Worm (Caenorhabditis elegans) whole organism, young adult: ENCODE results near the gene F55C9.6.

ENCODE experiments used
- C17E4.6 ChIP-seq: fragments of 200-800 bp; sonication (Bioruptor generic); IDR thresholded peaks from 2 replicates; pipeline ENCODE4 v1.3.6; 2022; ENCODE audit warnings: missing genetic modification reagents, missing genetic modification characterization, missing compliant biosample characterization
- D2030.7 ChIP-seq: fragments of 200-800 bp; sonication (Bioruptor generic); IDR thresholded peaks from 2 replicates; pipeline ENCODE4 v1.3.6; 2022; ENCODE audit warnings: missing genetic modification reagents, missing genetic modification characterization, missing compliant biosample characterization
- F33H1.4 ChIP-seq: fragments of 200-800 bp; sonication (Bioruptor generic); IDR thresholded peaks from 2 replicates; pipeline ENCODE4 v1.3.6; 2022; ENCODE audit warnings: missing genetic modification reagents, missing genetic modification characterization, missing compliant biosample characterization
- F49E8.2 ChIP-seq: sonication (generic microtip); optimal IDR thresholded peaks from 3 replicates; lab custom pipeline; 2017; ENCODE audit warnings: missing genetic modification characterization, mild to moderate bottlenecking, missing compliant biosample characterization, antibody characterized with exemption, moderate library complexity; ENCODE audit not compliant: insufficient read depth
- F55B11.4 ChIP-seq: sonication (generic microtip); optimal IDR thresholded peaks from 2 replicates; lab custom pipeline; 2016; ENCODE audit warnings: missing compliant biosample characterization, missing genetic modification characterization, borderline replicate concordance; ENCODE audit not compliant: insufficient read depth
- T26A5.8 ChIP-seq: sonication (generic microtip); optimal IDR thresholded peaks from 2 replicates; lab custom pipeline; 2016; ENCODE audit warnings: missing genetic modification characterization, missing compliant biosample characterization
- Y53F4B.3 ChIP-seq: fragments of 200-800 bp; sonication (Bioruptor generic); IDR thresholded peaks from 2 replicates; pipeline ENCODE4 v1.3.6; 2022; ENCODE audit warnings: missing genetic modification reagents, missing genetic modification characterization, missing compliant biosample characterization
- Y67H2A.10 ChIP-seq: fragments of 200-800 bp; sonication (Bioruptor generic); conservative IDR thresholded peaks from 2 replicates; pipeline ENCODE4 v1.3.6; 2022; ENCODE audit warnings: missing genetic modification reagents, missing genetic modification characterization, missing compliant biosample characterization
- Y79H2A.3 ChIP-seq: fragments of 200-800 bp; sonication (Bioruptor generic); conservative IDR thresholded peaks from 2 replicates; pipeline ENCODE4 v1.3.6; 2022; ENCODE audit warnings: missing genetic modification reagents, missing genetic modification characterization, missing compliant biosample characterization
- ZK185.1 ChIP-seq: sonication (generic microtip); optimal IDR thresholded peaks from 2 replicates; lab custom pipeline; 2016; ENCODE audit warnings: mild to moderate bottlenecking, missing genetic modification characterization, missing compliant biosample characterization; ENCODE audit not compliant: poor library complexity, severe bottlenecking
- ama-1 ChIP-seq, 3 experiments: fragments of 150-350 bp in 1 of 3; sonication (generic microtip) in 2 of 3; optimal IDR thresholded peaks; 2 replicates each; lab custom pipeline; 2014 to 2018; ENCODE audit warnings: missing biosample characterization in 2 of 3, missing genetic modification characterization in 2 of 3, missing genetic modification reagents in 2 of 3
- atf-7 ChIP-seq: sonication (generic microtip); optimal IDR thresholded peaks from 2 replicates; lab custom pipeline; 2017; ENCODE audit warnings: mild to moderate bottlenecking, missing genetic modification characterization, missing compliant biosample characterization
- athp-1 ChIP-seq: sonication (generic microtip); optimal IDR thresholded peaks from 2 replicates; lab custom pipeline; 2017; ENCODE audit warnings: mild to moderate bottlenecking, missing genetic modification characterization, missing compliant biosample characterization
- ceh-40 ChIP-seq: fragments of 200-800 bp; sonication (Bioruptor generic); IDR thresholded peaks from 2 replicates; pipeline ENCODE4 v1.3.6; 2022; ENCODE audit warnings: missing genetic modification characterization, missing compliant biosample characterization
- ceh-91 ChIP-seq: fragments of 200-800 bp; sonication (Bioruptor generic); IDR thresholded peaks from 2 replicates; pipeline ENCODE4 v1.3.6; 2022; ENCODE audit warnings: missing genetic modification reagents, missing genetic modification characterization, missing compliant biosample characterization
- chd-7 ChIP-seq: sonication (generic microtip); optimal IDR thresholded peaks from 2 replicates; lab custom pipeline; 2016; ENCODE audit warnings: mild to moderate bottlenecking, missing genetic modification characterization, moderate library complexity, missing compliant biosample characterization
- egrh-3 ChIP-seq: fragments of 200-800 bp; sonication (Bioruptor generic); IDR thresholded peaks from 2 replicates; pipeline ENCODE4 v1.3.6; 2022; ENCODE audit warnings: missing genetic modification reagents, missing genetic modification characterization, missing compliant biosample characterization
- ets-4 ChIP-seq: fragments of 200-800 bp; sonication (Bioruptor generic); optimal IDR thresholded peaks from 2 replicates; lab custom pipeline; 2018; ENCODE audit warnings: mild to moderate bottlenecking, missing genetic modification characterization, missing compliant biosample characterization
- him-1 ChIP-seq: sonication (generic microtip); optimal IDR thresholded peaks from 2 replicates; lab custom pipeline; 2016; ENCODE audit warnings: missing genotype, missing genetic modification reagents, missing genetic modification characterization, missing compliant biosample characterization
- hrde-1 ChIP-seq: sonication (generic microtip); optimal IDR thresholded peaks from 2 replicates; lab custom pipeline; 2016; ENCODE audit warnings: missing genetic modification characterization, mild to moderate bottlenecking, missing compliant biosample characterization, moderate library complexity, missing genotype, missing genetic modification reagents, borderline replicate concordance
- hsf-1 ChIP-seq: fragments of 200-800 bp; sonication (Bioruptor generic); IDR thresholded peaks from 2 replicates; pipeline ENCODE4 v1.3.6; 2022; ENCODE audit warnings: missing genetic modification reagents, missing genetic modification characterization, missing compliant biosample characterization
- lin-26 ChIP-seq: fragments of 200-800 bp; sonication (Bioruptor generic); IDR thresholded peaks from 2 replicates; pipeline ENCODE4 v1.3.6; 2022; ENCODE audit warnings: missing genetic modification reagents, missing genetic modification characterization, missing compliant biosample characterization
- lin-35 ChIP-seq, 3 experiments: fragments of 150-350 bp in 2 of 3; sonication (generic microtip) in 1 of 3; optimal IDR thresholded peaks; 2 replicates each; lab custom pipeline; 2014 to 2018; ENCODE audit warnings: missing biosample characterization in 3 of 3, missing genetic modification characterization in 3 of 3, missing genetic modification reagents in 3 of 3
- madf-10 ChIP-seq: sonication (generic microtip); optimal IDR thresholded peaks from 2 replicates; lab custom pipeline; 2016; ENCODE audit warnings: mild to moderate bottlenecking, missing genetic modification characterization, missing compliant biosample characterization
- mcd-1 ChIP-seq: fragments of 200-800 bp; sonication (Bioruptor generic); IDR thresholded peaks from 2 replicates; pipeline ENCODE4 v1.3.6; 2022; ENCODE audit warnings: missing genetic modification reagents, missing genetic modification characterization, missing compliant biosample characterization
- nhr-120 ChIP-seq: fragments of 200-800 bp; sonication (Bioruptor generic); IDR thresholded peaks from 2 replicates; pipeline ENCODE4 v1.3.6; 2022; ENCODE audit warnings: missing genetic modification characterization, missing compliant biosample characterization
- repo-1 ChIP-seq: sonication (generic microtip); optimal IDR thresholded peaks from 2 replicates; lab custom pipeline; 2017; ENCODE audit warnings: mild to moderate bottlenecking, missing genetic modification characterization, missing compliant biosample characterization
- rpc-1 ChIP-seq, 2 experiments: fragments of 150-350 bp in 1 of 2; sonication (generic microtip) in 1 of 2; optimal IDR thresholded peaks; 2 replicates each; lab custom pipeline; 2014 to 2018; ENCODE audit warnings: missing biosample characterization in 1 of 2, missing genetic modification characterization in 1 of 2, missing genetic modification reagents in 1 of 2, missing genotype in 1 of 2
- sptf-2 ChIP-seq: fragments of 200-800 bp; sonication (Bioruptor generic); optimal IDR thresholded peaks from 2 replicates; lab custom pipeline; 2018; ENCODE audit warnings: mild to moderate bottlenecking, missing genetic modification characterization, missing compliant biosample characterization
- tlf-1 ChIP-seq: fragments of 200-800 bp; sonication (Bioruptor generic); optimal IDR thresholded peaks from 2 replicates; lab custom pipeline; 2018; ENCODE audit warnings: mild to moderate bottlenecking, missing genetic modification characterization, missing compliant biosample characterization
- unc-62 ChIP-seq: fragments of 150-350 bp; optimal IDR thresholded peaks from 2 replicates; lab custom pipeline; 2014; ENCODE audit warnings: missing biosample characterization, missing genetic modification reagents, missing genetic modification characterization
- xnd-1 ChIP-seq: sonication (generic microtip); optimal IDR thresholded peaks from 2 replicates; lab custom pipeline; 2016; ENCODE audit warnings: missing genotype, missing genetic modification reagents, missing genetic modification characterization, missing compliant biosample characterization
- ztf-22 ChIP-seq: fragments of 200-800 bp; sonication (Bioruptor generic); optimal IDR thresholded peaks from 2 replicates; lab custom pipeline; 2018; ENCODE audit warnings: mild to moderate bottlenecking, missing genetic modification characterization, moderate library complexity, missing compliant biosample characterization
- ztf-3 ChIP-seq: fragments of 200-800 bp; sonication (Bioruptor generic); optimal IDR thresholded peaks from 2 replicates; lab custom pipeline; 2018; ENCODE audit warnings: mild to moderate bottlenecking, missing genetic modification characterization, missing compliant biosample characterization

F55C9.6 gene

ce11 chrV:19299262-19299661 lies 2.6 kb upstream of the F55C9.6 start, which contains the start of gene F55C9.14 (continued):
- TF ChIP-seq ama-1 (optimal IDR thresholded peaks at IDR 0.05; lab: Kevin White, UChicago): no peak
- TF ChIP-seq ama-1 (GFP tag; optimal IDR thresholded peaks at IDR 0.05; lab: Kevin White, UChicago): no peak
- TF ChIP-seq lin-35 (GFP tag; optimal IDR thresholded peaks at IDR 0.05; lab: Kevin White, UChicago): no peak
- no peak for TF ChIP-seq repo-1 (tag; lab: Kevin White, UChicago)
- TF ChIP-seq ceh-91 (GFP tag; lab: Robert Waterston, UW): no peak

ce11 chrV:19297510-19297909 lies 887 bp upstream of the F55C9.6 start, which contains the start of gene fbxb-60:
Gene fbxb-60 (plus strand): TSS chrV:19297810.
- TF ChIP-seq C17E4.6 (GFP tag; lab: Robert Waterston, UW) (no peak), tlf-1 (GFP tag; lab: Kevin White, UChicago) (no peak), ets-4 (GFP tag; lab: Kevin White, UChicago) (no peak), madf-10 (tag; lab: Kevin White, UChicago) (no peak), lin-26 (GFP tag; lab: Robert Waterston, UW) (no peak), ztf-22 (GFP tag; lab: Kevin White, UChicago) (no peak)
- TF ChIP-seq, all 124 proteins: peak for 0

- TF ChIP-seq hsf-1 (GFP tag; lab: Robert Waterston, UW) (peak; percentile 81), egrh-3 (GFP tag; lab: Robert Waterston, UW) (no peak), rpc-1 (optimal IDR thresholded peaks at IDR 0.05; lab: Kevin White, UChicago) (peak; percentile 12), rpc-1 (tag; optimal IDR thresholded peaks at IDR 0.05; lab: Kevin White, UChicago) (no peak)
Observed at ce11 chrV:19293025-19293424, 3.6 kb downstream of the F55C9.6 start, which contains the start of gene F55C9.5. Gene F55C9.5 (minus strand): TSS chrV:19293125.

- no peak for TF ChIP-seq atf-7 (tag; lab: Kevin White, UChicago)
Observed at ce11 chrV:19288073-19288805, 8.4 kb downstream of the F55C9.6 start, which contains the start of the genes F55C9.3 and fbxb-57. Gene F55C9.3 (minus strand): TSS chrV:19288173. Gene fbxb-57 (plus strand): TSS chrV:19288755.

- no peak for TF ChIP-seq ZK185.1 (tag; lab: Kevin White, UChicago)
- no peak for TF ChIP-seq ztf-3 (GFP tag; lab: Kevin White, UChicago)
- no peak for TF ChIP-seq him-1 (tag; lab: Kevin White, UChicago)
- no peak for TF ChIP-seq hrde-1 (tag; lab: Kevin White, UChicago)
- no peak for TF ChIP-seq D2030.7 (GFP tag; lab: Robert Waterston, UW)
- no peak for TF ChIP-seq F33H1.4 (GFP tag; lab: Robert Waterston, UW)
- no peak for TF ChIP-seq Y67H2A.10 (GFP tag; lab: Robert Waterston, UW)
- TF ChIP-seq chd-7 (tag; lab: Kevin White, UChicago): no peak
- no peak for TF ChIP-seq Y79H2A.3 (GFP tag; lab: Robert Waterston, UW)
- TF ChIP-seq madf-10 (tag; lab: Kevin White, UChicago): no peak
Observed at ce11 chrV:19285921-19286320, 10.7 kb downstream of the F55C9.6 start.

- TF ChIP-seq F55B11.4 (no peak), ama-1 (optimal IDR thresholded peaks at IDR 0.05; lab: Kevin White, UChicago) (no peak), ama-1 (GFP tag; optimal IDR thresholded peaks at IDR 0.05; lab: Kevin White, UChicago) (no peak), sptf-2 (GFP tag; lab: Kevin White, UChicago) (no peak), madf-10 (tag; lab: Kevin White, UChicago) (no peak), Y53F4B.3 (no peak), ceh-40 (GFP tag; lab: Robert Waterston, UW) (no peak), mcd-1 (GFP tag; lab: Robert Waterston, UW) (no peak), unc-62 (GFP tag; lab: Kevin White, UChicago) (no peak), xnd-1 (tag; lab: Kevin White, UChicago) (no peak), ets-4 (GFP tag; lab: Kevin White, UChicago) (no peak), nhr-120 (GFP tag; lab: Robert Waterston, UW) (no peak), atf-7 (tag; lab: Kevin White, UChicago) (no peak), athp-1 (tag; lab: Kevin White, UChicago) (no peak), F49E8.2 (tag; lab: Kevin White, UChicago) (no peak), T26A5.8 (no peak)
Observed at ce11 chrV:19282314-19282713, 14.3 kb downstream of the F55C9.6 start, which contains the start of gene fbxb-117. Gene fbxb-117 (plus strand): TSS chrV:19282614.
